Fruit fly (Drosophila melanogaster) whole organism, embryonic: Measurements from ENCODE around the gene CG10602.
A peak's percentile ranks its signal among the peaks of the same experiment; 100 is the strongest.

Experiments used
- Aef1 ChIP-seq: fragments of 200-800 bp; sonication (Bioruptor generic); IDR thresholded peaks from 3 replicates; pipeline ENCODE4 v1.3.6; 2022; ENCODE audit warnings: missing biosample characterization, missing genetic modification characterization
- B-H1 ChIP-seq: fragments of 200-800 bp; sonication (Bioruptor generic); IDR thresholded peaks from 3 replicates; pipeline ENCODE4 v1.3.6; 2022; ENCODE audit warnings: missing biosample characterization, missing genetic modification characterization
- CG10274 ChIP-seq: fragments of 200-800 bp; sonication (Bioruptor generic); optimal IDR thresholded peaks from 3 replicates; lab custom pipeline; 2017; ENCODE audit warnings: missing biosample characterization, mild to moderate bottlenecking, missing genetic modification characterization
- CG11504 ChIP-seq: fragments of 200-800 bp; sonication (Bioruptor generic); optimal IDR thresholded peaks from 3 replicates; lab custom pipeline; 2019; ENCODE audit warnings: missing biosample characterization, mild to moderate bottlenecking, missing genetic modification characterization, moderate library complexity
- CG11560 ChIP-seq: fragments of 200-800 bp; sonication (Bioruptor generic); IDR thresholded peaks from 3 replicates; pipeline ENCODE4 v1.3.6; 2022; ENCODE audit warnings: missing biosample characterization, missing genetic modification characterization
- CG11695 ChIP-seq: fragments of 200-800 bp; sonication (Bioruptor generic); IDR thresholded peaks from 3 replicates; pipeline ENCODE4 v1.3.6; 2022; ENCODE audit warnings: missing biosample characterization, missing genetic modification characterization
- CG12299 ChIP-seq: fragments of 200-800 bp; sonication (Bioruptor generic); optimal IDR thresholded peaks from 2 replicates; lab custom pipeline; 2018; ENCODE audit warnings: missing biosample characterization, mild to moderate bottlenecking, missing genetic modification characterization
- CG12391 ChIP-seq: fragments of 200-800 bp; sonication (Bioruptor generic); optimal IDR thresholded peaks from 3 replicates; lab custom pipeline; 2018; ENCODE audit warnings: missing biosample characterization, mild to moderate bottlenecking, missing genetic modification characterization, moderate library complexity
- CG16813 ChIP-seq: fragments of 200-800 bp; sonication (Bioruptor generic); IDR thresholded peaks from 3 replicates; pipeline ENCODE4 v1.3.6; 2022; ENCODE audit warnings: missing biosample characterization, missing genetic modification characterization; ENCODE audit not compliant: partially characterized antibody
- CG17912 ChIP-seq: fragments of 200-800 bp; sonication (Bioruptor generic); optimal IDR thresholded peaks from 2 replicates; lab custom pipeline; 2018; ENCODE audit warnings: missing biosample characterization, mild to moderate bottlenecking, missing genetic modification characterization
- CG1792 ChIP-seq: fragments of 200-800 bp; sonication (Bioruptor generic); optimal IDR thresholded peaks from 2 replicates; lab custom pipeline; 2016; ENCODE audit warnings: missing biosample characterization, missing genetic modification characterization
- CG18599 ChIP-seq: fragments of 200-800 bp; sonication (Bioruptor generic); optimal IDR thresholded peaks from 3 replicates; lab custom pipeline; 2017; ENCODE audit warnings: missing biosample characterization, missing genetic modification characterization, mild to moderate bottlenecking, moderate library complexity, missing genetic modification reagents
- CG18619 ChIP-seq: fragments of 200-800 bp; sonication (Bioruptor generic); optimal IDR thresholded peaks from 3 replicates; lab custom pipeline; 2017; ENCODE audit warnings: missing biosample characterization, mild to moderate bottlenecking, missing genetic modification characterization
- CG31224 ChIP-seq: fragments of 200-800 bp; sonication (Bioruptor generic); IDR thresholded peaks from 2 replicates; pipeline ENCODE4 v1.3.6; 2022; ENCODE audit warnings: missing biosample characterization, missing genetic modification characterization
- CG34376 ChIP-seq: fragments of 200-800 bp; sonication (Bioruptor generic); optimal IDR thresholded peaks from 2 replicates; lab custom pipeline; 2018; ENCODE audit warnings: missing biosample characterization, mild to moderate bottlenecking, missing genetic modification characterization
- CG3838 ChIP-seq: fragments of 200-800 bp; sonication (Bioruptor generic); optimal IDR thresholded peaks from 3 replicates; lab custom pipeline; 2016; ENCODE audit warnings: missing biosample characterization, missing genetic modification characterization
- CG4328 ChIP-seq: fragments of 200-800 bp; sonication (Bioruptor generic); optimal IDR thresholded peaks from 3 replicates; lab custom pipeline; 2017; ENCODE audit warnings: missing biosample characterization, missing genetic modification reagents, missing genetic modification characterization
- CG6254 ChIP-seq: fragments of 200-800 bp; sonication (Bioruptor generic); optimal IDR thresholded peaks from 3 replicates; lab custom pipeline; 2017; ENCODE audit warnings: mild to moderate bottlenecking, missing biosample characterization, missing genetic modification reagents, missing genetic modification characterization
- CG7786 ChIP-seq: fragments of 200-800 bp; sonication (Bioruptor generic); optimal IDR thresholded peaks from 2 replicates; lab custom pipeline; 2016; ENCODE audit warnings: missing biosample characterization, missing genetic modification characterization
- Chrac-16 ChIP-seq: fragments of 200-800 bp; sonication (Bioruptor generic); optimal IDR thresholded peaks from 3 replicates; lab custom pipeline; 2016; ENCODE audit warnings: missing biosample characterization, missing genetic modification characterization
- Drgx ChIP-seq: fragments of 200-800 bp; sonication (Bioruptor generic); IDR thresholded peaks from 2 replicates; pipeline ENCODE4 v1.3.6; 2022; ENCODE audit warnings: missing biosample characterization, missing genetic modification characterization
- HLH4C ChIP-seq: fragments of 200-800 bp; sonication (Bioruptor generic); IDR thresholded peaks from 3 replicates; pipeline ENCODE4 v1.3.6; 2022; ENCODE audit warnings: missing biosample characterization, missing genetic modification characterization; ENCODE audit not compliant: partially characterized antibody
- Jarid2 ChIP-seq: fragments of 200-800 bp; sonication (Bioruptor generic); optimal IDR thresholded peaks from 3 replicates; lab custom pipeline; 2017; ENCODE audit warnings: mild to moderate bottlenecking, missing biosample characterization, missing genetic modification reagents, missing genetic modification characterization
- Lpt ChIP-seq: fragments of >200 bp; optimal IDR thresholded peaks from 2 replicates; lab custom pipeline; 2018; ENCODE audit warnings: missing biosample characterization, missing genetic modification characterization
- Mes4 ChIP-seq: fragments of 200-800 bp; sonication (Bioruptor generic); optimal IDR thresholded peaks from 2 replicates; lab custom pipeline; 2016; ENCODE audit warnings: missing biosample characterization, missing genetic modification characterization
- NK7.1 ChIP-seq: fragments of 200-800 bp; sonication (Bioruptor generic); optimal IDR thresholded peaks from 3 replicates; lab custom pipeline; 2016; ENCODE audit warnings: missing biosample characterization, missing genetic modification characterization
- Nf-YA ChIP-seq: fragments of 200-800 bp; sonication (Bioruptor generic); IDR thresholded peaks from 2 replicates; pipeline ENCODE4 v1.3.6; 2022; ENCODE audit warnings: missing biosample characterization, missing genetic modification characterization
- Opbp ChIP-seq: fragments of 200-800 bp; sonication (Bioruptor generic); IDR thresholded peaks from 3 replicates; pipeline ENCODE4 v1.3.6; 2022; ENCODE audit warnings: missing biosample characterization, missing genetic modification characterization; ENCODE audit not compliant: partially characterized antibody
- TFAM ChIP-seq: fragments of 200-800 bp; sonication (Bioruptor generic); optimal IDR thresholded peaks from 2 replicates; lab custom pipeline; 2017; ENCODE audit warnings: missing biosample characterization, missing genetic modification characterization, inconsistent platforms
- Taf1 ChIP-seq: fragments of 200-800 bp; sonication (Bioruptor generic); IDR thresholded peaks from 2 replicates; pipeline ENCODE4 v1.3.6; 2022; ENCODE audit warnings: missing biosample characterization, missing genetic modification characterization
- YL-1 ChIP-seq: fragments of 200-800 bp; sonication (Bioruptor generic); optimal IDR thresholded peaks from 3 replicates; lab custom pipeline; 2017; ENCODE audit warnings: missing biosample characterization, mild to moderate bottlenecking, missing genetic modification characterization
- ab ChIP-seq: fragments of 200-800 bp; sonication (Bioruptor generic); optimal IDR thresholded peaks from 2 replicates; lab custom pipeline; 2016; ENCODE audit warnings: missing biosample characterization, missing genetic modification characterization
- ac ChIP-seq: fragments of 200-800 bp; sonication (Bioruptor generic); optimal IDR thresholded peaks from 3 replicates; lab custom pipeline; 2017; ENCODE audit warnings: missing biosample characterization, mild to moderate bottlenecking, missing genetic modification characterization
- ap ChIP-seq: fragments of 200-800 bp; sonication (Bioruptor generic); IDR thresholded peaks from 2 replicates; pipeline ENCODE4 v1.3.6; 2022; ENCODE audit warnings: missing biosample characterization, missing genetic modification characterization
- da ChIP-seq: fragments of 200-800 bp; sonication (Bioruptor generic); optimal IDR thresholded peaks from 2 replicates; lab custom pipeline; 2016; ENCODE audit warnings: missing biosample characterization, missing genetic modification characterization
- danr ChIP-seq: fragments of 200-800 bp; sonication (Bioruptor generic); IDR thresholded peaks from 2 replicates; pipeline ENCODE4 v1.3.6; 2022; ENCODE audit warnings: missing biosample characterization, missing genetic modification characterization
- dmrt11E ChIP-seq: fragments of 200-800 bp; sonication (Bioruptor generic); optimal IDR thresholded peaks from 3 replicates; lab custom pipeline; 2018; ENCODE audit warnings: missing biosample characterization, mild to moderate bottlenecking, missing genetic modification characterization, moderate library complexity
- eyg ChIP-seq: fragments of 200-800 bp; sonication (Bioruptor generic); optimal IDR thresholded peaks from 3 replicates; lab custom pipeline; 2016; ENCODE audit warnings: missing biosample characterization, missing genetic modification characterization
- ftz-f1 ChIP-seq: fragments of 200-800 bp; sonication (Bioruptor generic); optimal IDR thresholded peaks from 2 replicates; lab custom pipeline; 2016; ENCODE audit warnings: missing biosample characterization, missing genetic modification characterization
- gt ChIP-seq: fragments of 200-800 bp; sonication (Bioruptor generic); IDR thresholded peaks from 2 replicates; pipeline ENCODE4 v1.3.6; 2022; ENCODE audit warnings: missing biosample characterization, missing genetic modification characterization
- ham ChIP-seq: fragments of 200-800 bp; sonication (Bioruptor generic); IDR thresholded peaks from 2 replicates; pipeline ENCODE4 v1.3.6; 2022; ENCODE audit warnings: missing biosample characterization, missing genetic modification characterization
- her ChIP-seq: fragments of 200-800 bp; sonication (Bioruptor generic); optimal IDR thresholded peaks from 2 replicates; lab custom pipeline; 2016; ENCODE audit warnings: missing biosample characterization, missing genetic modification characterization
- kah ChIP-seq: fragments of 200-800 bp; sonication (Bioruptor generic); optimal IDR thresholded peaks from 2 replicates; lab custom pipeline; 2018; ENCODE audit warnings: missing biosample characterization, mild to moderate bottlenecking, missing genetic modification characterization
- klu ChIP-seq: fragments of 200-800 bp; sonication (Bioruptor generic); IDR thresholded peaks from 2 replicates; pipeline ENCODE4 v1.3.6; 2022; ENCODE audit warnings: missing biosample characterization, missing genetic modification characterization
- lbe ChIP-seq: fragments of 200-800 bp; sonication (Bioruptor generic); optimal IDR thresholded peaks from 2 replicates; lab custom pipeline; 2016; ENCODE audit warnings: missing biosample characterization, mild to moderate bottlenecking, missing genetic modification characterization
- nerfin-2 ChIP-seq: fragments of 200-800 bp; sonication (Bioruptor generic); IDR thresholded peaks from 2 replicates; pipeline ENCODE4 v1.3.6; 2022; ENCODE audit warnings: missing biosample characterization, missing genetic modification characterization; ENCODE audit not compliant: partially characterized antibody
- otp ChIP-seq: fragments of 200-800 bp; sonication (Bioruptor generic); IDR thresholded peaks from 3 replicates; pipeline ENCODE4, ENCODE4 v1.3.6; 2022; ENCODE audit warnings: missing biosample characterization, missing genetic modification characterization
- pho ChIP-seq: fragments of 200-800 bp; sonication (Bioruptor generic); optimal IDR thresholded peaks from 2 replicates; lab custom pipeline; 2016; ENCODE audit warnings: missing biosample characterization, missing genetic modification characterization
- pita ChIP-seq: fragments of 200-800 bp; sonication (Bioruptor generic); optimal IDR thresholded peaks from 2 replicates; lab custom pipeline; 2017; ENCODE audit warnings: missing biosample characterization, mild to moderate bottlenecking, missing genetic modification characterization
- sd ChIP-seq: fragments of 200-800 bp; sonication (Bioruptor generic); optimal IDR thresholded peaks from 3 replicates; lab custom pipeline; 2018; ENCODE audit warnings: missing biosample characterization, mild to moderate bottlenecking, missing genetic modification characterization, moderate library complexity
- tna ChIP-seq: fragments of 200-800 bp; sonication (Bioruptor generic); IDR thresholded peaks from 2 replicates; pipeline ENCODE4 v1.3.6; 2022; ENCODE audit warnings: missing biosample characterization, missing genetic modification characterization; ENCODE audit not compliant: partially characterized antibody
- zen2 ChIP-seq: fragments of 200-800 bp; sonication (Bioruptor generic); IDR thresholded peaks from 3 replicates; pipeline ENCODE4 v1.3.6; 2022; ENCODE audit warnings: missing biosample characterization, missing genetic modification characterization; ENCODE audit not compliant: partially characterized antibody

CG10602 gene

dm6 chr2L:18822805-18823204, 36.2 kb downstream of the CG10602 start (continued):
- no peak for TF ChIP-seq ab (GFP tag; lab: Kevin White, UChicago)
- TF ChIP-seq YL-1: no peak
- peak; percentile 48; the same call in 1 of the 3 replicates for TF ChIP-seq CG11695
- TF ChIP-seq her (GFP tag; lab: Kevin White, UChicago): no peak
- no peak for TF ChIP-seq Opbp (GFP tag; lab: Robert Waterston, UW)
- no peak for TF ChIP-seq ham (GFP tag; lab: Robert Waterston, UW)
- TF ChIP-seq CG11504 (tag; lab: Kevin White, UChicago): peak; percentile 36
- peak; percentile 41 for TF ChIP-seq CG18619 (GFP tag; lab: Kevin White, UChicago)
- peak; percentile 59 for TF ChIP-seq CG4328 (GFP tag; lab: Kevin White, UChicago)
- TF ChIP-seq HLH4C (GFP tag; lab: Robert Waterston, UW): no peak
- TF ChIP-seq kah (GFP tag; lab: Kevin White, UChicago): no peak
- TF ChIP-seq CG16813 (GFP tag; lab: Robert Waterston, UW): no peak
- TF ChIP-seq ac: no peak
- TF ChIP-seq dmrt11E (tag; lab: Kevin White, UChicago): peak; percentile 61
- TF ChIP-seq Lpt (GFP tag; lab: Kevin White, UChicago): no peak
- TF ChIP-seq CG12391 (tag; lab: Kevin White, UChicago): no peak
- TF ChIP-seq CG6254: peak; percentile 38
- no peak for TF ChIP-seq lbe (GFP tag; lab: Kevin White, UChicago)
- TF ChIP-seq NK7.1: no peak
- TF ChIP-seq CG1792 (GFP tag; lab: Kevin White, UChicago): peak; percentile 45
- TF ChIP-seq CG34376 (GFP tag; lab: Kevin White, UChicago): no peak
- TF ChIP-seq da: no peak
- TF ChIP-seq zen2: no peak
- TF ChIP-seq tna (GFP tag; lab: Robert Waterston, UW): no peak
- TF ChIP-seq pho (GFP tag; lab: Kevin White, UChicago): no peak
- no peak for TF ChIP-seq CG10274 (GFP tag; lab: Kevin White, UChicago)
- TF ChIP-seq gt (GFP tag; lab: Robert Waterston, UW): no peak
- TF ChIP-seq Chrac-16: no peak
- TF ChIP-seq klu (GFP tag; lab: Robert Waterston, UW): no peak
- no peak for TF ChIP-seq B-H1 (GFP tag; lab: Robert Waterston, UW)
- TF ChIP-seq nerfin-2: no peak
- no peak for TF ChIP-seq Drgx (GFP tag; lab: Robert Waterston, UW)
- no peak for TF ChIP-seq danr
- no peak for TF ChIP-seq CG12299 (tag; lab: Kevin White, UChicago)
- no peak for TF ChIP-seq sd (tag; lab: Kevin White, UChicago)
- TF ChIP-seq CG3838 (GFP tag; lab: Kevin White, UChicago): peak; percentile 4
- no peak for TF ChIP-seq TFAM
- TF ChIP-seq ap (GFP tag; lab: Robert Waterston, UW): no peak
- 0 out of 2 replicates have a peak, but pooled peaks have one; percentile 14 for TF ChIP-seq CG31224
- TF ChIP-seq otp (GFP tag; lab: Robert Waterston, UW): 0 out of 3 replicates have a peak, but pooled peaks have one; percentile 49
- no peak for TF ChIP-seq CG7786 (GFP tag; lab: Kevin White, UChicago)
- peak; percentile 42 for TF ChIP-seq Mes4
- TF ChIP-seq eyg (GFP tag; lab: Kevin White, UChicago): no peak
- no peak for TF ChIP-seq pita (GFP tag; lab: Kevin White, UChicago)
- TF ChIP-seq Taf1 (GFP tag; lab: Robert Waterston, UW): no peak
- TF ChIP-seq Jarid2 (GFP tag; lab: Kevin White, UChicago): no peak
- no peak for TF ChIP-seq ftz-f1
- TF ChIP-seq CG18599: peak; percentile 72
- no peak for TF ChIP-seq CG11560
- no peak for TF ChIP-seq CG17912
- TF ChIP-seq Nf-YA: no peak
- TF ChIP-seq Aef1 (GFP tag; lab: Robert Waterston, UW): no peak
